Fruit fly (Drosophila melanogaster) S2 (cell line): Measurements from ENCODE around the gene Cyp4ac2.

Experiments used
- CG8478 ChIP-seq: fragments of >200 bp; optimal IDR thresholded peaks from 2 replicates; lab custom pipeline; 2018
- CTCF ChIP-seq, 2 experiments: fragments of >200 bp; optimal IDR thresholded peaks; 2 replicates each; lab custom pipeline; 2018

dm6 chr2L:5300237-5300668, 34.1 kb downstream of the Cyp4ac2 start:
- TF ChIP-seq CTCF (optimal IDR thresholded peaks at IDR 0.05; lab: Kevin White, UChicago), result no peak
- no peak for TF ChIP-seq CG8478 (lab: Kevin White, UChicago)
